Worm (Caenorhabditis elegans) whole organism, midembryonic: ENCODE measurements around the gene atg-10.

Source experiments
- T22C8.4 ChIP-seq: fragments of 200-800 bp; sonication (Bioruptor generic); IDR thresholded peaks from 2 replicates; pipeline ENCODE4 v1.3.6; 2022; ENCODE audit warnings: missing genetic modification characterization, missing compliant biosample characterization
- cog-1 ChIP-seq: sonication (generic microtip); optimal IDR thresholded peaks from 2 replicates; lab custom pipeline; 2016; ENCODE audit warnings: missing genetic modification characterization, missing compliant biosample characterization
- flt-1 ChIP-seq: fragments of 200-800 bp; sonication (Bioruptor generic); IDR thresholded peaks from 2 replicates; pipeline ENCODE4 v1.3.6; 2022; ENCODE audit warnings: missing genetic modification characterization, missing compliant biosample characterization
- klf-2 ChIP-seq: fragments of 200-800 bp; sonication (Bioruptor generic); conservative IDR thresholded peaks from 2 replicates; pipeline ENCODE4 v1.3.6; 2022; ENCODE audit warnings: missing genetic modification reagents, missing genetic modification characterization, missing compliant biosample characterization
- med-1 ChIP-seq: sonication (generic microtip); optimal IDR thresholded peaks from 2 replicates; lab custom pipeline; 2017; ENCODE audit warnings: missing genetic modification characterization, mild to moderate bottlenecking, missing compliant biosample characterization, antibody characterized with exemption, missing genetic modification reagents; ENCODE audit not compliant: insufficient read depth
- ref-1 ChIP-seq: fragments of 200-800 bp; sonication (Bioruptor generic); conservative IDR thresholded peaks from 2 replicates; pipeline ENCODE4 v1.3.6; 2022; ENCODE audit warnings: missing genetic modification reagents, missing genetic modification characterization, missing compliant biosample characterization
- tab-1 ChIP-seq: fragments of 200-800 bp; sonication (Bioruptor generic); IDR thresholded peaks from 2 replicates; pipeline ENCODE4 v1.3.6; 2022; ENCODE audit warnings: missing genetic modification characterization, missing compliant biosample characterization
- ztf-23 ChIP-seq: fragments of 200-800 bp; sonication (Bioruptor generic); IDR thresholded peaks from 2 replicates; pipeline ENCODE4 v1.3.6; 2022; ENCODE audit warnings: missing genetic modification reagents, missing genetic modification characterization, missing compliant biosample characterization
- ztf-29 ChIP-seq: fragments of 200-800 bp; sonication (Bioruptor generic); IDR thresholded peaks from 2 replicates; pipeline ENCODE4 v1.3.6; 2022; ENCODE audit warnings: missing genetic modification reagents, missing genetic modification characterization, missing compliant biosample characterization

- TF ChIP-seq T22C8.4 (GFP tag; lab: Robert Waterston, UW) (no peak), cog-1 (tag; lab: Kevin White, UChicago) (no peak), flt-1 (no peak), ref-1 (GFP tag; lab: Robert Waterston, UW) (no peak), klf-2 (GFP tag; lab: Robert Waterston, UW) (no peak), ztf-29 (GFP tag; lab: Robert Waterston, UW) (no peak), med-1 (GFP tag; lab: Kevin White, UChicago) (no peak), ztf-23 (GFP tag; lab: Robert Waterston, UW) (no peak), tab-1 (GFP tag; lab: Robert Waterston, UW) (no peak)
Observed at ce11 chrII:8646437-8646836, 12.5 kb upstream of the atg-10 start.
